Fruit fly (Drosophila melanogaster) whole organism, pupa: Measurements from ENCODE around the gene Ube4A.
A peak's percentile ranks its signal among the peaks of the same experiment; 100 is the strongest.

Experiments used
- CG10348 ChIP-seq: fragments of 200-800 bp; sonication (Bioruptor generic); IDR thresholded peaks from 2 replicates; pipeline ENCODE4 v1.3.6; 2022; ENCODE audit warnings: missing biosample characterization, missing genetic modification characterization
- CG12605 ChIP-seq: fragments of 200-800 bp; sonication (Bioruptor generic); IDR thresholded peaks from 2 replicates; pipeline ENCODE4 v1.3.6; 2022; ENCODE audit warnings: missing biosample characterization, missing genetic modification characterization
- CG13204 ChIP-seq: fragments of 200-800 bp; sonication (Bioruptor generic); optimal IDR thresholded peaks from 2 replicates; lab custom pipeline; 2018; ENCODE audit warnings: missing biosample characterization, mild to moderate bottlenecking, missing genetic modification characterization, moderate library complexity
- CG14655 ChIP-seq: fragments of 200-800 bp; sonication (Bioruptor generic); optimal IDR thresholded peaks from 3 replicates; lab custom pipeline; 2017; ENCODE audit warnings: mild to moderate bottlenecking, missing biosample characterization, missing genetic modification reagents, missing genetic modification characterization
- CG15710 ChIP-seq: fragments of 200-800 bp; sonication (Bioruptor generic); optimal IDR thresholded peaks from 2 replicates; lab custom pipeline; 2018; ENCODE audit warnings: missing biosample characterization, mild to moderate bottlenecking, missing genetic modification characterization, moderate library complexity
- CG17806 ChIP-seq: fragments of 200-800 bp; sonication (Bioruptor generic); optimal IDR thresholded peaks from 2 replicates; lab custom pipeline; 2018; ENCODE audit warnings: missing biosample characterization, mild to moderate bottlenecking, missing genetic modification characterization, moderate library complexity
- CG32121 ChIP-seq: fragments of 200-800 bp; sonication (Bioruptor generic); IDR thresholded peaks from 2 replicates; pipeline ENCODE4 v1.3.6; 2022; ENCODE audit warnings: missing biosample characterization, missing genetic modification characterization
- CG34367 ChIP-seq: fragments of 200-800 bp; sonication (Bioruptor generic); optimal IDR thresholded peaks from 2 replicates; lab custom pipeline; 2018; ENCODE audit warnings: missing biosample characterization, mild to moderate bottlenecking, missing genetic modification characterization
- CG4496 ChIP-seq: fragments of 200-800 bp; sonication (Bioruptor generic); IDR thresholded peaks from 3 replicates; pipeline ENCODE4 v1.3.6; 2022; ENCODE audit warnings: missing biosample characterization, missing genetic modification characterization
- CG8159 ChIP-seq: fragments of 200-800 bp; sonication (Bioruptor generic); optimal IDR thresholded peaks from 3 replicates; lab custom pipeline; 2018; ENCODE audit warnings: missing biosample characterization, mild to moderate bottlenecking, missing genetic modification characterization, moderate library complexity
- CG8301 ChIP-seq: fragments of 200-800 bp; sonication (Bioruptor generic); optimal IDR thresholded peaks from 2 replicates; lab custom pipeline; 2018; ENCODE audit warnings: missing biosample characterization, mild to moderate bottlenecking, missing genetic modification characterization
- CG9948 ChIP-seq: fragments of 200-800 bp; sonication (Bioruptor generic); optimal IDR thresholded peaks from 2 replicates; lab custom pipeline; 2018; ENCODE audit warnings: missing biosample characterization, mild to moderate bottlenecking, missing genetic modification characterization, moderate library complexity
- D1 ChIP-seq: fragments of 200-800 bp; sonication (Bioruptor generic); optimal IDR thresholded peaks from 2 replicates; lab custom pipeline; 2018; ENCODE audit warnings: missing biosample characterization, mild to moderate bottlenecking, missing genetic modification characterization, moderate library complexity
- EcR ChIP-seq: fragments of 200-800 bp; sonication (Bioruptor generic); optimal IDR thresholded peaks from 3 replicates; lab custom pipeline; 2019; ENCODE audit warnings: missing biosample characterization, missing genetic modification characterization, mild to moderate bottlenecking, moderate library complexity, missing genetic modification reagents
- Ets98B ChIP-seq: fragments of 200-800 bp; sonication (Bioruptor generic); IDR thresholded peaks from 2 replicates; pipeline ENCODE4 v1.3.6; 2022; ENCODE audit warnings: missing biosample characterization, missing genetic modification characterization
- Pif1A ChIP-seq: fragments of 200-800 bp; sonication (Bioruptor generic); optimal IDR thresholded peaks from 3 replicates; lab custom pipeline; 2016; ENCODE audit warnings: missing biosample characterization, missing genetic modification characterization
- Pif1B ChIP-seq: fragments of 200-800 bp; sonication (Bioruptor generic); optimal IDR thresholded peaks from 3 replicates; lab custom pipeline; 2016; ENCODE audit warnings: missing biosample characterization, missing genetic modification characterization
- Snoo ChIP-seq: fragments of 200-800 bp; sonication (Bioruptor generic); optimal IDR thresholded peaks from 3 replicates; lab custom pipeline; 2017; ENCODE audit warnings: missing biosample characterization, mild to moderate bottlenecking, missing genetic modification characterization, inconsistent platforms
- fd96Ca ChIP-seq: fragments of 200-800 bp; sonication (Bioruptor generic); IDR thresholded peaks from 3 replicates; pipeline ENCODE4 v1.3.6; 2022; ENCODE audit warnings: missing biosample characterization, missing genetic modification characterization
- gl ChIP-seq: fragments of 200-800 bp; sonication (Bioruptor generic); optimal IDR thresholded peaks from 2 replicates; lab custom pipeline; 2018; ENCODE audit warnings: missing biosample characterization, mild to moderate bottlenecking, missing genetic modification characterization
- rn ChIP-seq: fragments of 200-800 bp; sonication (Bioruptor generic); IDR thresholded peaks from 2 replicates; pipeline ENCODE4 v1.3.6; 2022; ENCODE audit warnings: missing biosample characterization, missing genetic modification characterization

Ube4A gene

dm6 chr2L:6613156-6613555 lies 45.2 kb upstream of the Ube4A start:
- no peak for TF ChIP-seq CG10348 (GFP tag; lab: Robert Waterston, UW)
- no peak for TF ChIP-seq D1 (tag; lab: Kevin White, UChicago)
- no peak for TF ChIP-seq CG32121 (GFP tag; lab: Robert Waterston, UW)
- no peak for TF ChIP-seq CG17806 (tag; lab: Kevin White, UChicago)
- no peak for TF ChIP-seq gl (tag; lab: Kevin White, UChicago)
- no peak for TF ChIP-seq CG14655 (GFP tag; lab: Kevin White, UChicago)
- no peak for TF ChIP-seq CG4496 (GFP tag; lab: Robert Waterston, UW)
- TF ChIP-seq CG12605, result no peak

- TF ChIP-seq CG8159 (tag; lab: Kevin White, UChicago) (no peak), D1 (tag; lab: Kevin White, UChicago) (no peak), Pif1B (GFP tag; lab: Kevin White, UChicago) (no peak), CG9948 (no peak), CG10348 (GFP tag; lab: Robert Waterston, UW) (no peak), CG12605 (no peak), CG32121 (GFP tag; lab: Robert Waterston, UW) (no peak), Pif1A (GFP tag; lab: Kevin White, UChicago) (no peak), CG34367 (tag; lab: Kevin White, UChicago) (no peak), fd96Ca (GFP tag; lab: Robert Waterston, UW) (no peak), CG15710 (no peak), EcR (no peak), CG4496 (GFP tag; lab: Robert Waterston, UW) (no peak), gl (tag; lab: Kevin White, UChicago) (no peak)
Measured at dm6 chr2L:6614229-6614935, 43.9 kb upstream of the Ube4A start.

dm6 chr2L:6621600-6621999 lies 36.7 kb upstream of the Ube4A start, which contains the start of gene DIP-iota:
Gene DIP-iota (minus strand): TSS chr2L:6621700.
- TF ChIP-seq Snoo (tag; lab: Kevin White, UChicago) (no peak), CG32121 (GFP tag; lab: Robert Waterston, UW) (no peak), Pif1B (GFP tag; lab: Kevin White, UChicago) (no peak)

dm6 chr2L:6622031-6622430 lies 36.3 kb upstream of the Ube4A start:
- no peak for TF ChIP-seq rn (GFP tag; lab: Robert Waterston, UW)
- TF ChIP-seq Pif1B (GFP tag; lab: Kevin White, UChicago), result no peak
- TF ChIP-seq, all 21 proteins: peak for 0

- TF ChIP-seq CG34367 (tag; lab: Kevin White, UChicago), result no peak
- peak; percentile 78 for TF ChIP-seq D1 (tag; lab: Kevin White, UChicago)
- TF ChIP-seq, all 21 proteins: peak for 1
Measured at dm6 chr2L:6622642-6623162, 35.6 kb upstream of the Ube4A start, which contains the start of gene CG34345. Gene CG34345 (plus strand): TSS chr2L:6623112.

- TF ChIP-seq CG13204 (GFP tag; lab: Kevin White, UChicago), result no peak
- TF ChIP-seq fd96Ca (GFP tag; lab: Robert Waterston, UW), result no peak
- TF ChIP-seq EcR, result no peak
- TF ChIP-seq Pif1A (GFP tag; lab: Kevin White, UChicago), result no peak
Measured at dm6 chr2L:6632307-6632706, 26.0 kb upstream of the Ube4A start, which contains the start of gene Oatp26F. Gene Oatp26F (minus strand): TSS chr2L:6632407.

dm6 chr2L:6643218-6643756 lies 15.0 kb upstream of the Ube4A start:
- TF ChIP-seq CG14655 (GFP tag; lab: Kevin White, UChicago), result no peak
- TF ChIP-seq CG8159 (tag; lab: Kevin White, UChicago), result no peak
- no peak for TF ChIP-seq CG13204 (GFP tag; lab: Kevin White, UChicago)
- no peak for TF ChIP-seq CG10348 (GFP tag; lab: Robert Waterston, UW)
- no peak for TF ChIP-seq CG8301 (tag; lab: Kevin White, UChicago)
- TF ChIP-seq Snoo (tag; lab: Kevin White, UChicago), result no peak
- TF ChIP-seq Ets98B (GFP tag; lab: Robert Waterston, UW), result no peak
- TF ChIP-seq gl (tag; lab: Kevin White, UChicago), result no peak
- no peak for TF ChIP-seq CG32121 (GFP tag; lab: Robert Waterston, UW)
- no peak for TF ChIP-seq CG12605
- no peak for TF ChIP-seq CG15710
- TF ChIP-seq Pif1A (GFP tag; lab: Kevin White, UChicago), result no peak
- TF ChIP-seq EcR, result no peak
- TF ChIP-seq fd96Ca (GFP tag; lab: Robert Waterston, UW), result no peak
- TF ChIP-seq CG4496 (GFP tag; lab: Robert Waterston, UW), result no peak
- TF ChIP-seq CG9948, result no peak
- TF ChIP-seq D1 (tag; lab: Kevin White, UChicago), result no peak
- no peak for TF ChIP-seq CG17806 (tag; lab: Kevin White, UChicago)
- TF ChIP-seq, all 21 proteins: peak for 0
